Worm (Caenorhabditis elegans) whole organism, early embryonic: ENCODE results near the gene R11D1.2.

Source experiments
- ama-1 ChIP-seq: fragments of 150-350 bp; optimal IDR thresholded peaks from 2 replicates; lab custom pipeline; 2014
- pes-1 ChIP-seq: fragments of 200-800 bp; sonication (Bioruptor generic); IDR thresholded peaks from 2 replicates; pipeline ENCODE4 v1.3.6; 2022; ENCODE audit warnings: missing genetic modification reagents, missing genetic modification characterization, missing compliant biosample characterization
- tbx-11 ChIP-seq: fragments of 200-800 bp; sonication (Bioruptor generic); IDR thresholded peaks from 2 replicates; pipeline ENCODE4 v1.3.6; 2022; ENCODE audit warnings: missing genetic modification characterization, missing compliant biosample characterization

DNA sequence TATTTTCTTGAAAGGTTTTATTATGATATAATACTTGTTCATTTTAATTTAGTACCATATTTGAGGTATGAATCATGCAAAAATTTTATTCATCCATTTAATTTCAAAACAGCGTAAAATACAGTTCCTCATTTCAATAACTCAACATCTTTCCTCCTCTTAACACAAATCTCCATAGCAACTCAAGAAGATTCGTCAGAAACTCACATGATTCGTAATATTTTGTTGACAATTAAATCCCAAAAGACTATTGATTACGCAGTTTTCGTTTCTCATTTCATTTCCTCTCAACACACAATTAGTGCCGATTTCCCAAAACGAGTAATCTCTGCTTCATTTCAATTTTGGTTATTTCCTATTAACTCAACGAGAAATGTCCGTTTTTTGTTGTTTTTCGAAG lies at the start of gene R11D1.2:
- TF ChIP-seq pes-1 (GFP tag; lab: Robert Waterston, UW) = no peak
- no peak for TF ChIP-seq tbx-11 (GFP tag; lab: Robert Waterston, UW)
- no peak for TF ChIP-seq ama-1
